Worm (Caenorhabditis elegans) whole organism, L4 larva: Measurements from ENCODE around the gene ife-5.

ENCODE experiments used
- fos-1 ChIP-seq: fragments of 150-350 bp; optimal IDR thresholded peaks from 2 replicates; lab custom pipeline; 2014; ENCODE audit warnings: missing biosample characterization, missing genetic modification characterization
- nhr-41 ChIP-seq: fragments of 200-800 bp; sonication (Bioruptor generic); IDR thresholded peaks from 2 replicates; pipeline ENCODE4 v1.3.6; 2022; ENCODE audit warnings: missing genetic modification reagents, missing genetic modification characterization, missing compliant biosample characterization

DNA sequence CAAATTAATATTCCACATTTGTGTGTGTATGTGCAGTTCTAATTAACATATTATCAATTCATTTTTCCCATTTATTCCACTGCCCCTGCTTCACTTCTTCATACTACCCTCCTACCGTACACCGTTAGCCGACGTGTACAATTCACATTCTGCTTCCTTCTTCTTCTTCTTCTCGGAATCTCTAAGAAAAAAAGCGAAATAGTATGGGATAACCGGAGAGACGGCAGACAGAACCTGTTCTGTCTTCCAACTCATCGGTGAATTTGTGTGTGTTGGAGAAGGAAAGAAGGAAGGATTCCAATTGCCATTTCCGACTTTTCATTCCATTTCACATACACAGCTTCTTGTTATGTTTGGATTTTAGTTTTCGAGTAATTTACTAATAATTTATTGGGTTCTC, 42.9 kb upstream of the ife-5 start:
- TF ChIP-seq fos-1 (tag; lab: Kevin White, UChicago) (no peak), nhr-41 (GFP tag; lab: Robert Waterston, UW) (no peak)
